Worm (Caenorhabditis elegans) whole organism, L4 larva: ENCODE data around the gene sqst-4.

Source experiments
- F10B5.3 ChIP-seq: sonication (generic microtip); optimal IDR thresholded peaks from 2 replicates; lab custom pipeline; 2016; ENCODE audit warnings: mild to moderate bottlenecking, missing genetic modification characterization, missing compliant biosample characterization
- ama-1 ChIP-seq: fragments of 150-350 bp; optimal IDR thresholded peaks from 2 replicates; lab custom pipeline; 2014; ENCODE audit warnings: inconsistent platforms, mixed read lengths
- ceh-82 ChIP-seq: sonication (generic microtip); optimal IDR thresholded peaks from 2 replicates; lab custom pipeline; 2017; ENCODE audit warnings: missing biosample characterization, missing genetic modification characterization
- dmd-6 ChIP-seq: fragments of 200-800 bp; sonication (Bioruptor generic); IDR thresholded peaks from 2 replicates; pipeline ENCODE4 v1.3.6; 2022; ENCODE audit warnings: missing genetic modification reagents, missing genetic modification characterization, missing compliant biosample characterization
- fos-1 ChIP-seq: fragments of 150-350 bp; optimal IDR thresholded peaks from 2 replicates; lab custom pipeline; 2014; ENCODE audit warnings: missing biosample characterization, missing genetic modification characterization
- lsy-2 ChIP-seq, 2 experiments: fragments of 150-350 bp in 1 of 2; sonication (generic microtip) in 1 of 2; optimal IDR thresholded peaks; 2 replicates each; lab custom pipeline; 2014 to 2017; ENCODE audit warnings: missing biosample characterization in 2 of 2, missing genetic modification characterization in 2 of 2
- nhr-42 ChIP-seq: fragments of 200-800 bp; sonication (Bioruptor generic); IDR thresholded peaks from 2 replicates; pipeline ENCODE4 v1.3.6; 2022; ENCODE audit warnings: missing genetic modification characterization, missing compliant biosample characterization
- nhr-77 ChIP-seq: fragments of 150-350 bp; optimal IDR thresholded peaks from 2 replicates; lab custom pipeline; 2014; ENCODE audit warnings: missing biosample characterization, missing genetic modification characterization
- pha-4 ChIP-seq, 2 experiments: fragments of 150-350 bp in 1 of 2; fragments of 200-800 bp in 1 of 2; sonication (Bioruptor generic) in 1 of 2; IDR thresholded peaks in 1 of 2; optimal IDR thresholded peaks in 1 of 2; 2 replicates each; pipeline versions ENCODE4 v1.3.6 to Lab custom; 2014 to 2022; ENCODE audit warnings: missing genetic modification characterization in 2 of 2, missing genetic modification reagents in 2 of 2, missing biosample characterization in 1 of 2, missing compliant biosample characterization in 1 of 2
- pqm-1 ChIP-seq: sonication (generic microtip); optimal IDR thresholded peaks from 2 replicates; lab custom pipeline; 2017; ENCODE audit warnings: missing biosample characterization, missing genetic modification characterization
- zag-1 ChIP-seq: fragments of 150-350 bp; optimal IDR thresholded peaks from 2 replicates; lab custom pipeline; 2014; ENCODE audit warnings: missing biosample characterization, missing genetic modification characterization

DNA sequence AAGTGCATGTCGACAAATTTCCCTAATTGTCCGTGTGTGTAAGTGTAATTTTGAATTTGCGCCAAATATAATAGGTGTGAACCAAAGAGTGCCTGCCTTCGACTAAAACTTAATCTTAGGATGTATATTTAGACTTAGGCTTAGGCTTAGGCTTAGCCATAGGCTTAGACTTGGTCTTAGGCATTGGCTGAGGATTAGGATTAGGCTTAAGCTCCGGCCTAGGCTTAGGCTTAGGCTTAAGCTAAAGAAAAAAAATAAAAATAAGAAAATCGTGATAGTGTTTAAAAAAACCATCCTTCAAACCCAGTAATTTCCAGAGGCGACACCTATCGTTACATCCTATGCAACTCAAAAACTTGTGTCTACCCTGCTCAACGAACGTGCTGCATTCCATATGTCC lies 42.1 kb upstream of the sqst-4 start:
- no peak for TF ChIP-seq ceh-82 (tag; lab: Kevin White, UChicago)
- no peak for TF ChIP-seq dmd-6
- no peak for TF ChIP-seq nhr-42
- no peak for TF ChIP-seq pha-4 (GFP tag; IDR thresholded peaks at IDR 0.05; lab: Robert Waterston, UW)
- no peak for TF ChIP-seq pha-4 (tag; optimal IDR thresholded peaks at IDR 0.05; lab: Kevin White, UChicago)
- no peak for TF ChIP-seq ama-1
- TF ChIP-seq pqm-1 (tag; lab: Kevin White, UChicago): no peak
- TF ChIP-seq lsy-2 (tag; optimal IDR thresholded peaks at IDR 0.05; lab: Kevin White, UChicago): no peak
- TF ChIP-seq fos-1: no peak
- no peak for TF ChIP-seq F10B5.3 (tag; lab: Kevin White, UChicago)
- no peak for TF ChIP-seq nhr-77 (tag; lab: Kevin White, UChicago)
- TF ChIP-seq zag-1 (tag; lab: Kevin White, UChicago): no peak
